Fruit fly (Drosophila melanogaster): Measurements from ENCODE around the gene eag.

Gene eag

dm6 chrX:14952845-14953720 lies 2.2 kb upstream of the eag start, which contains the start of gene pdgy (continued):
- TF ChIP-seq spab (GFP tag; optimal IDR thresholded peaks at IDR 0.05) = peak; percentile 86
- TF ChIP-seq CG1621 (tag; optimal IDR thresholded peaks at IDR 0.05) = peak; percentile 88
- peak; percentile 97 for TF ChIP-seq CG6854 (GFP tag; optimal IDR thresholded peaks at IDR 0.05)
- TF ChIP-seq Sox15 (GFP tag; optimal IDR thresholded peaks at IDR 0.05) = no peak
- peak; percentile 76 for TF ChIP-seq CG7368 (GFP tag; optimal IDR thresholded peaks at IDR 0.05)
- peak; percentile 92 for TF ChIP-seq CG6276 (GFP tag; optimal IDR thresholded peaks at IDR 0.05)
- no peak for TF ChIP-seq Smox (GFP tag; optimal IDR thresholded peaks at IDR 0.05)
- peak; percentile 6; the same call in 1 of the 2 replicates for TF ChIP-seq CG11294 (GFP tag; IDR thresholded peaks at IDR 0.05)
- peak; percentile 49 for TF ChIP-seq CG4318 (GFP tag; optimal IDR thresholded peaks at IDR 0.05)
- peak; percentile 98 to 99 for TF ChIP-seq ss (GFP tag; optimal IDR thresholded peaks at IDR 0.05)
- peak; percentile 81 for TF ChIP-seq CG8119 (GFP tag; IDR thresholded peaks at IDR 0.05)
- TF ChIP-seq CG34406 (GFP tag; optimal IDR thresholded peaks at IDR 0.05) = no peak
- no peak for TF ChIP-seq Sox14 (GFP tag; optimal IDR thresholded peaks at IDR 0.05)
- TF ChIP-seq lz (GFP tag; optimal IDR thresholded peaks at IDR 0.05) = no peak
- peak; percentile 31 for TF ChIP-seq CG3032 (tag; optimal IDR thresholded peaks at IDR 0.05)
- TF ChIP-seq fkh (GFP tag; optimal IDR thresholded peaks at IDR 0.05) = peak; percentile 33
- peak; percentile 58 for TF ChIP-seq Blimp-1 (GFP tag; optimal IDR thresholded peaks at IDR 0.05)

- TF ChIP-seq esn (GFP tag; optimal IDR thresholded peaks at IDR 0.05) = peak; percentile 12
- TF ChIP-seq acj6 (GFP tag; optimal IDR thresholded peaks at IDR 0.05) = peak; percentile 46
- TF ChIP-seq CG3032 (tag; optimal IDR thresholded peaks at IDR 0.05) = peak; percentile 4
- TF ChIP-seq pdm3 (GFP tag; optimal IDR thresholded peaks at IDR 0.05) = peak; percentile 17
- no peak for TF ChIP-seq fd85E (GFP tag; optimal IDR thresholded peaks at IDR 0.05)
- TF ChIP-seq fd59A (GFP tag; optimal IDR thresholded peaks at IDR 0.05) = no peak
- peak; percentile 39 for TF ChIP-seq CG31627 (GFP tag; optimal IDR thresholded peaks at IDR 0.05)
- TF ChIP-seq Eip78C (GFP tag) = peak; percentile 29
- TF ChIP-seq Met (GFP tag; optimal IDR thresholded peaks at IDR 0.05) = peak; percentile 37
- no peak for TF ChIP-seq svp (GFP tag)
- TF ChIP-seq CG15336 (GFP tag; IDR thresholded peaks at IDR 0.05) = no peak
- no peak for TF ChIP-seq CG3919 (GFP tag; optimal IDR thresholded peaks at IDR 0.05)
- no peak for TF ChIP-seq CG11294 (GFP tag; IDR thresholded peaks at IDR 0.05)
- no peak for TF ChIP-seq Hr4 (GFP tag; optimal IDR thresholded peaks at IDR 0.05)
- TF ChIP-seq dac (GFP tag; optimal IDR thresholded peaks at IDR 0.05) = no peak
- TF ChIP-seq Smox (GFP tag; optimal IDR thresholded peaks at IDR 0.05) = peak; percentile 8
- TF ChIP-seq CG8632 (GFP tag; optimal IDR thresholded peaks at IDR 0.05) = no peak
- TF ChIP-seq topi (GFP tag; optimal IDR thresholded peaks at IDR 0.05) = peak; percentile 9
- peak; percentile 12 for TF ChIP-seq Hr39 (GFP tag; optimal IDR thresholded peaks at IDR 0.05)
- TF ChIP-seq OdsH (GFP tag; optimal IDR thresholded peaks at IDR 0.05) = peak; percentile 28
- TF ChIP-seq Sox102F (GFP tag; optimal IDR thresholded peaks at IDR 0.05) = peak; percentile 9
- no peak for TF ChIP-seq CG6792 (GFP tag; optimal IDR thresholded peaks at IDR 0.05)
- TF ChIP-seq cyc (GFP tag; optimal IDR thresholded peaks at IDR 0.05) = peak; percentile 40
- peak; percentile 19 for TF ChIP-seq lz (GFP tag; optimal IDR thresholded peaks at IDR 0.05)
- peak; percentile 77 for TF ChIP-seq Blimp-1 (GFP tag; optimal IDR thresholded peaks at IDR 0.05)
- TF ChIP-seq dsx (GFP tag; optimal IDR thresholded peaks at IDR 0.05; ENCODE audit: poor library complexity, severe bottlenecking) = peak; percentile 57
- TF ChIP-seq CG8119 (GFP tag; IDR thresholded peaks at IDR 0.05) = no peak
- TF ChIP-seq salr (GFP tag; optimal IDR thresholded peaks at IDR 0.05) = no peak
- TF ChIP-seq Sox15 (GFP tag; optimal IDR thresholded peaks at IDR 0.05) = no peak
Observed at dm6 chrX:14953896-14954295, 1.4 kb upstream of the eag start.
